Worm (Caenorhabditis elegans) whole organism, L1 larva: ENCODE measurements around the gene Y39B6A.1.
A peak's percentile ranks its signal among the peaks of the same experiment; 100 is the strongest.

Source experiments
- C16A3.4 ChIP-seq: fragments of 150-350 bp; optimal IDR thresholded peaks from 2 replicates; lab custom pipeline; 2014; ENCODE audit warnings: missing biosample characterization, missing genetic modification characterization
- alr-1 ChIP-seq: fragments of 200-800 bp; sonication (Bioruptor generic); optimal IDR thresholded peaks from 2 replicates; lab custom pipeline; 2018; ENCODE audit warnings: borderline replicate concordance, mild to moderate bottlenecking, missing genetic modification characterization, missing compliant biosample characterization
- aly-2 ChIP-seq: fragments of 150-350 bp; optimal IDR thresholded peaks from 2 replicates; lab custom pipeline; 2014; ENCODE audit warnings: missing biosample characterization, missing genetic modification characterization
- ama-1 ChIP-seq: fragments of 150-350 bp; optimal IDR thresholded peaks from 2 replicates; lab custom pipeline; 2014
- ceh-8 ChIP-seq: fragments of 200-800 bp; sonication (Bioruptor generic); optimal IDR thresholded peaks from 2 replicates; lab custom pipeline; 2018; ENCODE audit warnings: mild to moderate bottlenecking, missing genetic modification characterization, moderate library complexity, missing compliant biosample characterization
- ces-1 ChIP-seq: fragments of 150-350 bp; optimal IDR thresholded peaks from 2 replicates; lab custom pipeline; 2014; ENCODE audit warnings: missing biosample characterization, missing genetic modification reagents, missing genetic modification characterization
- dpl-1 ChIP-seq, 3 experiments: fragments of 150-350 bp in 2 of 3; sonication (generic microtip) in 1 of 3; optimal IDR thresholded peaks; 2 replicates each; lab custom pipeline; 2014 to 2017; ENCODE audit warnings: missing biosample characterization in 3 of 3, missing genetic modification characterization in 3 of 3, missing genetic modification reagents in 3 of 3
- dsc-1 ChIP-seq: sonication (generic microtip); optimal IDR thresholded peaks from 2 replicates; lab custom pipeline; 2016; ENCODE audit warnings: mild to moderate bottlenecking, missing genetic modification characterization, missing compliant biosample characterization
- efl-1 ChIP-seq, 4 experiments: fragments of 150-350 bp; optimal IDR thresholded peaks in 3 of 4; peaks in 1 of 4; 1 replicate in 1 of 4; 2 replicates in 3 of 4; lab custom pipeline; 2014; ENCODE audit warnings: missing biosample characterization in 2 of 4, missing genetic modification characterization in 2 of 4, missing genetic modification reagents in 2 of 4
- efl-3 ChIP-seq: fragments of 200-800 bp; sonication (Bioruptor generic); optimal IDR thresholded peaks from 2 replicates; lab custom pipeline; 2018; ENCODE audit warnings: mild to moderate bottlenecking, missing genetic modification characterization, missing compliant biosample characterization
- elt-2 ChIP-seq: sonication (generic microtip); optimal IDR thresholded peaks from 2 replicates; lab custom pipeline; 2016; ENCODE audit warnings: missing genetic modification characterization, mild to moderate bottlenecking, inconsistent platforms, missing compliant biosample characterization, missing genetic modification reagents
- elt-3 ChIP-seq, 6 experiments: fragments of 150-350 bp in 1 of 6; sonication (generic microtip); optimal IDR thresholded peaks; 2 replicates each; lab custom pipeline; 2017 to 2018; ENCODE audit warnings: missing biosample characterization in 6 of 6, missing genetic modification characterization in 6 of 6, inconsistent platforms in 1 of 6
- hlh-4 ChIP-seq: sonication (generic microtip); optimal IDR thresholded peaks from 2 replicates; lab custom pipeline; 2016; ENCODE audit warnings: mild to moderate bottlenecking, missing genetic modification characterization, missing compliant biosample characterization
- hpl-2 ChIP-seq: fragments of 150-350 bp; optimal IDR thresholded peaks from 2 replicates; lab custom pipeline; 2014; ENCODE audit warnings: missing biosample characterization, missing genetic modification reagents, missing genetic modification characterization
- irx-1 ChIP-seq: sonication (generic microtip); optimal IDR thresholded peaks from 2 replicates; lab custom pipeline; 2016; ENCODE audit warnings: missing genetic modification characterization, missing compliant biosample characterization
- lin-13 ChIP-seq: fragments of 150-350 bp; optimal IDR thresholded peaks from 2 replicates; lab custom pipeline; 2014; ENCODE audit warnings: missing biosample characterization, missing genetic modification reagents, missing genetic modification characterization
- lsy-2 ChIP-seq, 2 experiments: fragments of 150-350 bp; optimal IDR thresholded peaks; 2 replicates each; lab custom pipeline; 2014; ENCODE audit warnings: missing biosample characterization in 2 of 2, missing genetic modification characterization in 2 of 2
- mab-9 ChIP-seq: fragments of 200-800 bp; sonication (Bioruptor generic); IDR thresholded peaks from 2 replicates; pipeline ENCODE4 v1.3.6; 2022; ENCODE audit warnings: missing genetic modification reagents, missing genetic modification characterization, missing compliant biosample characterization
- mdl-1 ChIP-seq, 2 experiments: fragments of 150-350 bp; optimal IDR thresholded peaks; 2 replicates each; lab custom pipeline; 2014 to 2017; ENCODE audit warnings: missing biosample characterization in 2 of 2, missing genetic modification characterization in 2 of 2, inconsistent platforms in 1 of 2
- nhr-11 ChIP-seq: fragments of 150-350 bp; optimal IDR thresholded peaks from 2 replicates; lab custom pipeline; 2014; ENCODE audit warnings: missing biosample characterization, missing genetic modification characterization
- nhr-12 ChIP-seq: sonication (generic microtip); optimal IDR thresholded peaks from 2 replicates; lab custom pipeline; 2017; ENCODE audit warnings: missing biosample characterization, missing genetic modification characterization
- nhr-20 ChIP-seq: sonication (generic microtip); optimal IDR thresholded peaks from 2 replicates; lab custom pipeline; 2016; ENCODE audit warnings: mild to moderate bottlenecking, missing genetic modification characterization, missing compliant biosample characterization
- nhr-237 ChIP-seq: fragments of 150-350 bp; optimal IDR thresholded peaks from 2 replicates; lab custom pipeline; 2014; ENCODE audit warnings: missing biosample characterization, missing genetic modification characterization
- nhr-28 ChIP-seq: fragments of 150-350 bp; optimal IDR thresholded peaks from 2 replicates; lab custom pipeline; 2014; ENCODE audit warnings: missing biosample characterization, missing genetic modification characterization
- nhr-47 ChIP-seq: sonication (generic microtip); optimal IDR thresholded peaks from 2 replicates; lab custom pipeline; 2016; ENCODE audit warnings: mild to moderate bottlenecking, missing genetic modification characterization, moderate library complexity, missing compliant biosample characterization
- nhr-76 ChIP-seq: sonication (generic microtip); optimal IDR thresholded peaks from 2 replicates; lab custom pipeline; 2017; ENCODE audit warnings: missing biosample characterization, missing genetic modification characterization
- nhr-85 ChIP-seq: sonication (generic microtip); peaks from one replicate; lab custom pipeline; 2016; ENCODE audit warnings: missing genetic modification characterization, inconsistent platforms, missing compliant biosample characterization
- nhr-90 ChIP-seq: sonication (generic microtip); optimal IDR thresholded peaks from 2 replicates; lab custom pipeline; 2016; ENCODE audit warnings: mild to moderate bottlenecking, missing genetic modification characterization, missing compliant biosample characterization; ENCODE audit not compliant: poor library complexity
- pag-3 ChIP-seq: sonication (generic microtip); optimal IDR thresholded peaks from 2 replicates; lab custom pipeline; 2017; ENCODE audit warnings: missing genetic modification characterization, mild to moderate bottlenecking, missing compliant biosample characterization, antibody characterized with exemption, borderline replicate concordance; ENCODE audit not compliant: insufficient read depth
- pax-3 ChIP-seq: fragments of 200-800 bp; sonication (Bioruptor generic); optimal IDR thresholded peaks from 2 replicates; lab custom pipeline; 2018; ENCODE audit warnings: mild to moderate bottlenecking, missing genetic modification characterization, moderate library complexity, missing compliant biosample characterization
- pqm-1 ChIP-seq: sonication (generic microtip); optimal IDR thresholded peaks from 3 replicates; lab custom pipeline; 2017; ENCODE audit warnings: missing biosample characterization, missing genetic modification characterization
- skn-1 ChIP-seq: fragments of 150-350 bp; optimal IDR thresholded peaks from 2 replicates; lab custom pipeline; 2014; ENCODE audit warnings: missing biosample characterization, missing genetic modification characterization
- sptf-1 ChIP-seq: fragments of 150-350 bp; optimal IDR thresholded peaks from 2 replicates; lab custom pipeline; 2014; ENCODE audit warnings: missing biosample characterization, missing genetic modification characterization
- swsn-7 ChIP-seq: sonication (generic microtip); optimal IDR thresholded peaks from 2 replicates; lab custom pipeline; 2016; ENCODE audit warnings: missing genetic modification characterization, missing compliant biosample characterization
- tlp-1 ChIP-seq: fragments of 150-350 bp; optimal IDR thresholded peaks from 2 replicates; lab custom pipeline; 2014; ENCODE audit warnings: missing biosample characterization, missing genetic modification characterization
- unc-30 ChIP-seq: sonication (generic microtip); optimal IDR thresholded peaks from 2 replicates; lab custom pipeline; 2017; ENCODE audit warnings: missing biosample characterization, missing genetic modification characterization
- unc-86 ChIP-seq: sonication (generic microtip); optimal IDR thresholded peaks from 2 replicates; lab custom pipeline; 2016; ENCODE audit warnings: missing genetic modification characterization, missing compliant biosample characterization
- xbp-1 ChIP-seq: sonication (generic microtip); optimal IDR thresholded peaks from 2 replicates; lab custom pipeline; 2016; ENCODE audit warnings: missing genetic modification characterization, missing compliant biosample characterization
- zag-1 ChIP-seq: fragments of 150-350 bp; optimal IDR thresholded peaks from 2 replicates; lab custom pipeline; 2014; ENCODE audit warnings: missing biosample characterization, missing genetic modification characterization
- zip-4 ChIP-seq: fragments of 200-800 bp; sonication (Bioruptor generic); optimal IDR thresholded peaks from 2 replicates; lab custom pipeline; 2018; ENCODE audit warnings: mild to moderate bottlenecking, missing genetic modification characterization, moderate library complexity, missing compliant biosample characterization
- ztf-11 ChIP-seq, 2 experiments: sonication (generic microtip); optimal IDR thresholded peaks; 2 replicates each; lab custom pipeline; 2016 to 2017; ENCODE audit warnings: missing genetic modification characterization in 2 of 2, missing biosample characterization in 1 of 2, missing compliant biosample characterization in 1 of 2

The Y39B6A.1 gene

DNA sequence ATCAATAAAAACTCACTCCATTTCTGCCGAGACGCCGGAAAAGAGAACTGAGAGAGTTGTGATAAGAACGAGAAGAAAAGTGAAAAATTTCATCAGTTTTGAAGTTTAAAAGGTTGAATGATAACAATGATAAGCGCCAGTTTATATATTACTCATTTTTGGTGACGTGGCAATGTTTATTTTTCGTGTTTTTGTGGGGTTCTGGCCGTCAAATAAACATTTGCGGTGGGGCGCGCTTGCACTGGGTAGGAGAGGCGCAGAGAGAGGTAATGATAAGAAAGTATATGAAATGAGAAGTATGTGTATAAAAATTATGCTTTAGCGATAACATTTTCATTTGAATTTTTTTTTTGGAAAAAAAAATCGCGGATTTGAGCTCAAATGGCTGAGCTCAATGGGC, 44.7 kb downstream of the Y39B6A.1 start, which contains the start of gene Y39B6A.5 (continued):
- TF ChIP-seq pax-3, result peak; percentile 80
- peak; percentile 71 for TF ChIP-seq nhr-90 (tag; lab: Kevin White, UChicago)
- TF ChIP-seq unc-30, result no peak
- TF ChIP-seq nhr-28 (tag; lab: Kevin White, UChicago), result no peak
- no peak for TF ChIP-seq xbp-1 (tag; lab: Kevin White, UChicago)
- no peak for TF ChIP-seq pag-3 (tag; lab: Kevin White, UChicago)
- no peak for TF ChIP-seq nhr-85 (tag; lab: Kevin White, UChicago)
- no peak for TF ChIP-seq efl-1 (optimal IDR thresholded peaks at IDR 0.05; lab: Kevin White, UChicago)
- TF ChIP-seq efl-1 (GFP tag; optimal IDR thresholded peaks at IDR 0.05 in 1 of 2; lab: Kevin White, UChicago), result peak; percentile 1 to 38
- TF ChIP-seq mab-9 (GFP tag; lab: Robert Waterston, UW), result no peak
- TF ChIP-seq nhr-237 (tag; lab: Kevin White, UChicago), result no peak
- TF ChIP-seq elt-3 (tag; optimal IDR thresholded peaks at IDR 0.05; lab: Kevin White, UChicago), result peak in 1 of 6 experiments; percentile 53
- TF ChIP-seq pqm-1, result peak; percentile 82
- TF ChIP-seq hlh-4, result no peak
- no peak for TF ChIP-seq nhr-12 (tag; lab: Kevin White, UChicago)
- TF ChIP-seq lsy-2 (tag; optimal IDR thresholded peaks at IDR 0.05; lab: Kevin White, UChicago), result peak; percentile 4 to 25
- no peak for TF ChIP-seq ces-1
- TF ChIP-seq dsc-1 (tag; lab: Kevin White, UChicago), result no peak

DNA sequence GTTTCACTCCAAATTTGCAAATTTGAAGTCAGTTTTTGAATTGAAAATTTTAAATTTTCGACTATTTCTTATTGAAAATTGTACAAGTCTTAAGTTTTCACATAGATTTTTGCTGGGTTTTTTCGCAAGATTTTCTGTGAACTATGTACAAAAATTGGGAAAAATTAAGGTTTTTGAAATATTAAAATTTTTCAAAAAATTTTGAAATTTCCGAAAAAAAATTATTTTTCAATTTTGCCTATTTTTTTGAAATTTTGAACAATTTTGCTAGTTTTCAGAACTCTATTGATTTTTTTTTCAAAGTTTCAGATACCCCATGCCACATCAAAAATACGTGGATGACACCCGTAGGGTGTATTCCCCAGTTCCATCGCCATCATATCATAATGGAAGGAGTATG, 49.6 kb downstream of the Y39B6A.1 start, which contains the start of gene tsp-13:
Gene tsp-13, plus strand, starts transcription at position 301 of the 400 bp plus-strand sequence.
- TF ChIP-seq nhr-20 (no peak), dpl-1 (GFP tag; optimal IDR thresholded peaks at IDR 0.05; lab: Kevin White, UChicago) (no peak), tlp-1 (tag; lab: Kevin White, UChicago) (no peak), pqm-1 (no peak), ceh-8 (GFP tag; lab: Kevin White, UChicago) (no peak), hpl-2 (GFP tag; lab: Kevin White, UChicago) (no peak), unc-30 (no peak), nhr-76 (no peak), aly-2 (no peak), skn-1 (tag; lab: Kevin White, UChicago) (no peak), nhr-47 (no peak), unc-86 (tag; lab: Kevin White, UChicago) (no peak), zag-1 (tag; lab: Kevin White, UChicago) (no peak), elt-3 (tag; optimal IDR thresholded peaks at IDR 0.05; lab: Kevin White, UChicago) (no peak)

DNA sequence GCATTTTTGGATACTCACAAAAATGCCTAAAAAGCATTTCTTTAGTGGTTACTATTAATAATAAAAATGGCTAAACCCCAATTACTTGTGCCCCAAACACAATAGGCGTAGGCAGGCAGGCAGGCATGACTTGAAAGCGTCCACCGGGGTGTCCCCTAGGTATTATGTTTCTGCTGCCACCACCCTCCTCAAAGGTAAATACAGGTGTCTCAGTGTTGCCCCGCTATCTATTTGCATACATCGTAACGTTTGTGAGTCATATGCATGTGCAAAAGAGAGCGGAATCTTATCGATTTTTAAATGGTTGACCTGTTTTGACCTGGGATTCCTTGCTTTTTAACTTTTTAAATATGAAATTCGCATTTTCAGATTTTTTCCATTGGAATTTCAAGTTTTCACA, 50.2 kb downstream of the Y39B6A.1 start:
- TF ChIP-seq hlh-4 (no peak), efl-3 (GFP tag; lab: Kevin White, UChicago) (no peak), mdl-1 (tag; optimal IDR thresholded peaks at IDR 0.05; lab: Kevin White, UChicago) (no peak), alr-1 (tag; lab: Kevin White, UChicago) (no peak), zag-1 (tag; lab: Kevin White, UChicago) (no peak), lin-13 (GFP tag; lab: Kevin White, UChicago) (no peak), sptf-1 (no peak), zip-4 (no peak), ztf-11 (tag; optimal IDR thresholded peaks at IDR 0.05; lab: Kevin White, UChicago) (no peak), nhr-11 (tag; lab: Kevin White, UChicago) (no peak), dpl-1 (GFP tag; optimal IDR thresholded peaks at IDR 0.05; lab: Kevin White, UChicago) (no peak), pqm-1 (no peak), C16A3.4 (tag; lab: Kevin White, UChicago) (no peak), swsn-7 (tag; lab: Kevin White, UChicago) (no peak), ama-1 (lab: Kevin White, UChicago) (no peak), irx-1 (tag; lab: Kevin White, UChicago) (no peak), nhr-237 (tag; lab: Kevin White, UChicago) (no peak), nhr-76 (no peak), elt-2 (tag; lab: Kevin White, UChicago) (no peak)
- TF ChIP-seq, all 84 proteins: peak for 0
